Fruit fly (Drosophila melanogaster): ENCODE results near the gene CG9777.
A peak's percentile ranks its signal among the peaks of the same experiment; 100 is the strongest.

Gene CG9777

dm6 chrX:16670691-16671481 lies 38.9 kb upstream of the CG9777 start (continued):
- TF ChIP-seq pan (optimal IDR thresholded peaks at IDR 0.05), result no peak
- peak in 1 of 2 experiments; percentile 39 for TF ChIP-seq pan (GFP tag; optimal IDR thresholded peaks at IDR 0.05 in 1 of 2, IDR thresholded peaks at IDR 0.05 in 1 of 2)
- peak; percentile 22 for TF ChIP-seq CG9817 (tag; optimal IDR thresholded peaks at IDR 0.05)
- no peak for TF ChIP-seq btn (GFP tag; optimal IDR thresholded peaks at IDR 0.05)
- peak in 1 of 2 experiments; percentile 48 for TF ChIP-seq dpn (GFP tag; optimal IDR thresholded peaks at IDR 0.05)
- no peak for TF ChIP-seq CG13296 (GFP tag; optimal IDR thresholded peaks at IDR 0.05)
- no peak for TF ChIP-seq tx (GFP tag; optimal IDR thresholded peaks at IDR 0.05)
- peak; percentile 4 for TF ChIP-seq sd (tag; optimal IDR thresholded peaks at IDR 0.05)
- no peak for TF ChIP-seq dan (GFP tag; IDR thresholded peaks at IDR 0.05)
- no peak for TF ChIP-seq CG8290 (GFP tag; optimal IDR thresholded peaks at IDR 0.05)
- TF ChIP-seq CG8290 (tag; optimal IDR thresholded peaks at IDR 0.05), result peak in 1 of 2 experiments; percentile 64
- peak; percentile 5 for TF ChIP-seq Antp (GFP tag; optimal IDR thresholded peaks at IDR 0.05)
- TF ChIP-seq CG14667 (GFP tag; IDR thresholded peaks at IDR 0.05), result 0 out of 2 replicates have a peak, but pooled peaks have one; percentile 17
- TF ChIP-seq CG18476 (GFP tag; optimal IDR thresholded peaks at IDR 0.05), result no peak
- peak; percentile 54; the same call in 1 of the 2 replicates for TF ChIP-seq slbo (GFP tag; IDR thresholded peaks at IDR 0.05)
- TF ChIP-seq CG7987 (GFP tag; optimal IDR thresholded peaks at IDR 0.05), result no peak
- TF ChIP-seq CG8924 (tag; optimal IDR thresholded peaks at IDR 0.05), result peak; percentile 5
- peak; percentile 7 for TF ChIP-seq ATbp (GFP tag; optimal IDR thresholded peaks at IDR 0.05)
- no peak for TF ChIP-seq Deaf1 (tag; optimal IDR thresholded peaks at IDR 0.05)
- peak; percentile 53 for TF ChIP-seq CG2678 (tag; optimal IDR thresholded peaks at IDR 0.05)
- TF ChIP-seq D19B (GFP tag; optimal IDR thresholded peaks at IDR 0.05), result no peak
- TF ChIP-seq CG7786 (GFP tag; optimal IDR thresholded peaks at IDR 0.05), result peak; percentile 0
- TF ChIP-seq dati (GFP tag; IDR thresholded peaks at IDR 0.05), result no peak
- TF ChIP-seq NfI (GFP tag; optimal IDR thresholded peaks at IDR 0.05), result no peak
- TF ChIP-seq CG31388 (GFP tag; optimal IDR thresholded peaks at IDR 0.05), result no peak
- peak; percentile 45; the same call in 1 of the 2 replicates for TF ChIP-seq Ptx1 (GFP tag; IDR thresholded peaks at IDR 0.05)
- no peak for TF ChIP-seq so (GFP tag; IDR thresholded peaks at IDR 0.05)
- TF ChIP-seq CG7745 (tag; optimal IDR thresholded peaks at IDR 0.05), result no peak
- TF ChIP-seq CG5953 (GFP tag; IDR thresholded peaks at IDR 0.05), result no peak
- TF ChIP-seq ken (GFP tag; IDR thresholded peaks at IDR 0.05), result 0 out of 3 replicates have a peak, but pooled peaks have one; percentile 10
- no peak for TF ChIP-seq Jarid2 (GFP tag; optimal IDR thresholded peaks at IDR 0.05)
- TF ChIP-seq Ssrp (tag; optimal IDR thresholded peaks at IDR 0.05), result peak; percentile 17
- TF ChIP-seq Fer1 (GFP tag; optimal IDR thresholded peaks at IDR 0.05), result peak; percentile 27
- peak; percentile 15 for TF ChIP-seq CrebB (tag; optimal IDR thresholded peaks at IDR 0.05)
- TF ChIP-seq knrl (GFP tag; IDR thresholded peaks at IDR 0.05; ENCODE audit: partially characterized antibody), result no peak
- no peak for TF ChIP-seq CG9876 (GFP tag; optimal IDR thresholded peaks at IDR 0.05)
- TF ChIP-seq CG31441 (GFP tag; IDR thresholded peaks at IDR 0.05), result peak; percentile 18; the same call in 1 of the 2 replicates
- TF ChIP-seq CG1233 (GFP tag; optimal IDR thresholded peaks at IDR 0.05), result no peak
- peak; percentile 50 for TF ChIP-seq CG14441 (GFP tag; IDR thresholded peaks at IDR 0.05)
- no peak for TF ChIP-seq amos (GFP tag; IDR thresholded peaks at IDR 0.05; ENCODE audit: partially characterized antibody)
- TF ChIP-seq Xbp1 (GFP tag; optimal IDR thresholded peaks at IDR 0.05), result peak; percentile 42
- TF ChIP-seq Fer3 (tag; optimal IDR thresholded peaks at IDR 0.05), result peak; percentile 28
- peak; percentile 89 for TF ChIP-seq grau (tag; optimal IDR thresholded peaks at IDR 0.05)
- TF ChIP-seq CG10147 (GFP tag; optimal IDR thresholded peaks at IDR 0.05), result no peak
- TF ChIP-seq ase (GFP tag; IDR thresholded peaks at IDR 0.05), result no peak
- TF ChIP-seq CG7839 (tag; optimal IDR thresholded peaks at IDR 0.05), result peak; percentile 48
- TF ChIP-seq Aef1 (GFP tag; IDR thresholded peaks at IDR 0.05), result no peak
- peak; percentile 38 for TF ChIP-seq zfh2 (GFP tag; optimal IDR thresholded peaks at IDR 0.05)
- TF ChIP-seq Pdp1 (GFP tag; optimal IDR thresholded peaks at IDR 0.05), result no peak
- TF ChIP-seq CG43689 (GFP tag; IDR thresholded peaks at IDR 0.05), result no peak
